Fruit fly (Drosophila melanogaster): ENCODE data around the gene Lk.
A peak's percentile ranks its signal among the peaks of the same experiment; 100 is the strongest.

Lk gene

DNA sequence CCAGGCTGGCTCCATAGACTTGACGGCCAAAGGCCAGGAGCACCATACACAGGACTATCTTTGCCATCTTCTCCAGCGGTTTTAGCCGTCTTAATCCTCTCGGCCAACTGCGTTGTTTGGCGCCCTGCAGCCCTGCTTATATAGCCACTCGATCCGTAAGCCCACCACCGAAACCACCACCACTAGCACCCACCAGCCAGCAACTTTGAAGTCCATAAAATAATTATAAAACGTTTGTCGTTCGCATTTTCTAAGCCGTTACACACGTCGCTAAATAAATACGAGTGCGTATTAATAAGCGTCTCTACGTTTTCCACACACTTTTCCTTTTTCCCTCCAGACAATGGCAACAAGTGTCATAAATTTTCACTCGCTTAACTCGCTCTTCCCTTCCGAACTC lies at the start of gene Lk:
TSS of gene Lk (minus strand) at position 101 of the 400 bp plus-strand sequence.
- TF ChIP-seq Med (GFP tag) (peak; percentile 3), Rx (GFP tag; IDR thresholded peaks at IDR 0.05) (no peak), scrt (GFP tag; optimal IDR thresholded peaks at IDR 0.05) (peak; percentile 41)

DNA sequence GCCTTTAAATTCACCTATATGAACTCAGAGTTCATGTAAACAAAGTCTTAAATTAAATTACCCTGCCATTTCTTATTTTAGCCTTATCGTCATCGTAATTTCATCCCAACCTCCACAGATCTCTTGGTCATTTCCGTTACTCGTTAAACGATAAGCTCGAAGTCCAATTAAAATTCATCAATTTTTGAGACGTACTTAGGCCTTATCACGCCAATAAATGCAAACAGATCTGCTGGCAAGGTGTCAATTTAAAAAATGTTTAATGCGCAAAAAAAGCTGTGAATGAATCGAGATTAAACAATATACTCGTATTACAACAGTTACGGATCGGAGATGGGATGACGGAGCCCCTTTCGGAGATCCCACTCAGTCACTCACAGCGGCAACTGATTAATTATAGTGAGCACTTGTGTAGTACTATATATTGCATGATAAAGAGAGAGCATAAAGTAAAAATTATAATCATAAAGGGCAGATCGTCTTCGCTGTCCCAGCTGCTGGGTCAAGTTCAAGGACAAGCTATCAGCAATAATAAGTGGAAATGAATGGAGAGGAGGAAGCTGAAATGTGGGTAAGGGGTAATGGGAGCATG lies 48.7 kb upstream of the Lk start:
- TF ChIP-seq Dip2 (GFP tag; IDR thresholded peaks at IDR 0.05) (no peak), sug (tag; optimal IDR thresholded peaks at IDR 0.05) (peak; percentile 61), CG1792 (GFP tag; optimal IDR thresholded peaks at IDR 0.05) (no peak), ftz-f1 (GFP tag; optimal IDR thresholded peaks at IDR 0.05) (peak; percentile 38), CG2199 (GFP tag; IDR thresholded peaks at IDR 0.05) (0 out of 3 replicates have a peak, but pooled peaks have one; percentile 51), CG34376 (GFP tag; optimal IDR thresholded peaks at IDR 0.05) (peak; percentile 86)

DNA sequence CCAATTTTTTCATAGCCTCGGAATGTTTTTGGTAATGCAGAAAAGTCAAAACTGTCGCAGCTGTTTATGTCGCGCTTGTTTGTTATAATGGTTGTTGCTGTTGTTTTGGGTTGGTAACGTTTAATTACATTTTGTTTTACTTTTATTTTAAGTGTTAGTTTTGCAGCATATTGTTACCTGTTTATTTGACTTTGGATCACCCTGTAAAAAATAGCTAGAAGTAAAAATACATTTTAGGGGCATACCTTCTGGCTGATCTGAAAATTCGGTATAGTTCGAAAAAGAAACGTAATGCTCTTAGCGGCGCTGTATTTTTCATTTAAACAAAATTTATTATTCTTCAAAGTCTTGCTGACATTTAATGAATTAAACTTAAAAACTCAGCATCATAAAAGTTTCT lies 47.1 kb upstream of the Lk start:
- TF ChIP-seq Adf1 (GFP tag; IDR thresholded peaks at IDR 0.05), result no peak
- no peak for TF ChIP-seq salm (tag; optimal IDR thresholded peaks at IDR 0.05)
- TF ChIP-seq row (GFP tag; IDR thresholded peaks at IDR 0.05), result peak; percentile 31; the same call in 2 of the 3 replicates
- TF ChIP-seq tio (GFP tag; optimal IDR thresholded peaks at IDR 0.05), result no peak
- no peak for TF ChIP-seq Hr51 (GFP tag; optimal IDR thresholded peaks at IDR 0.05)
- peak; percentile 76 for TF ChIP-seq stwl (tag; optimal IDR thresholded peaks at IDR 0.05)
- TF ChIP-seq gem (tag; optimal IDR thresholded peaks at IDR 0.05), result peak; percentile 6
- no peak for TF ChIP-seq Doc2 (GFP tag; IDR thresholded peaks at IDR 0.05)
- TF ChIP-seq grn (GFP tag; optimal IDR thresholded peaks at IDR 0.05), result no peak
- no peak for TF ChIP-seq CG9437 (GFP tag; optimal IDR thresholded peaks at IDR 0.05)
- TF ChIP-seq Sry-β (GFP tag; optimal IDR thresholded peaks at IDR 0.05), result peak; percentile 49
- TF ChIP-seq CG13424 (tag; optimal IDR thresholded peaks at IDR 0.05), result no peak
- TF ChIP-seq CG8765 (GFP tag; IDR thresholded peaks at IDR 0.05), result 0 out of 2 replicates have a peak, but pooled peaks have one; percentile 10
- 0 out of 2 replicates have a peak, but pooled peaks have one; percentile 25 for TF ChIP-seq Ptx1 (GFP tag; IDR thresholded peaks at IDR 0.05)
- peak; percentile 4 for TF ChIP-seq CG17829 (tag; optimal IDR thresholded peaks at IDR 0.05)
- peak; percentile 10 for TF ChIP-seq CG11504 (tag; optimal IDR thresholded peaks at IDR 0.05)
- TF ChIP-seq CG2712 (tag; optimal IDR thresholded peaks at IDR 0.05), result peak; percentile 23
- TF ChIP-seq HmgD (GFP tag; optimal IDR thresholded peaks at IDR 0.05), result no peak
- TF ChIP-seq HLH4C (GFP tag; IDR thresholded peaks at IDR 0.05; ENCODE audit: partially characterized antibody), result no peak
- TF ChIP-seq CG6791 (GFP tag; IDR thresholded peaks at IDR 0.05; ENCODE audit: partially characterized antibody), result peak; percentile 11; the same call in 1 of the 3 replicates
- no peak for TF ChIP-seq Lpt (GFP tag; optimal IDR thresholded peaks at IDR 0.05)
- TF ChIP-seq Rfx (GFP tag; IDR thresholded peaks at IDR 0.05), result no peak
- no peak for TF ChIP-seq Xrp1 (GFP tag; IDR thresholded peaks at IDR 0.05)
- TF ChIP-seq hkb (optimal IDR thresholded peaks at IDR 0.05), result no peak
- 0 out of 2 replicates have a peak, but pooled peaks have one; percentile 30 for TF ChIP-seq hkb (GFP tag; IDR thresholded peaks at IDR 0.05)
- TF ChIP-seq Nf-YA (GFP tag; IDR thresholded peaks at IDR 0.05), result no peak
- TF ChIP-seq CG17802 (tag; optimal IDR thresholded peaks at IDR 0.05), result no peak
- TF ChIP-seq CG9932 (GFP tag; IDR thresholded peaks at IDR 0.05), result peak; percentile 41; the same call in 1 of the 2 replicates
- TF ChIP-seq fd64A (GFP tag; optimal IDR thresholded peaks at IDR 0.05), result no peak
- no peak for TF ChIP-seq Dek (tag; optimal IDR thresholded peaks at IDR 0.05)
- peak; percentile 4 for TF ChIP-seq CG14710 (tag; optimal IDR thresholded peaks at IDR 0.05)
- no peak for TF ChIP-seq Doc3 (GFP tag; IDR thresholded peaks at IDR 0.05; ENCODE audit: partially characterized antibody)
- no peak for TF ChIP-seq gsb (GFP tag; IDR thresholded peaks at IDR 0.05)
- TF ChIP-seq CG7556 (GFP tag; optimal IDR thresholded peaks at IDR 0.05), result no peak
- TF ChIP-seq CG11723 (GFP tag; optimal IDR thresholded peaks at IDR 0.05), result no peak
- TF ChIP-seq Rx (GFP tag; IDR thresholded peaks at IDR 0.05), result no peak
- TF ChIP-seq Jarid2 (GFP tag; optimal IDR thresholded peaks at IDR 0.05), result peak; percentile 16
- TF ChIP-seq Neu2 (GFP tag; optimal IDR thresholded peaks at IDR 0.05; ENCODE audit: borderline replicate concordance), result no peak
- no peak for TF ChIP-seq CG17186 (GFP tag; optimal IDR thresholded peaks at IDR 0.05)
